Fruit fly (Drosophila melanogaster): ENCODE results near the gene CG42688.
A peak's percentile ranks its signal among the peaks of the same experiment; 100 is the strongest.

- TF ChIP-seq CG17806 (tag; optimal IDR thresholded peaks at IDR 0.05) (peak; percentile 92), Pif1B (GFP tag; optimal IDR thresholded peaks at IDR 0.05) (peak; percentile 86)
Measured at dm6 chr2L:19164933-19165813, 17.4 kb downstream of the CG42688 start.
